Worm (Caenorhabditis elegans): ENCODE results near the gene eef-1G.

eef-1G gene

ce11 chrV:11004094-11004493 lies 38.6 kb downstream of the eef-1G start:
- TF ChIP-seq nhr-47 (tag; optimal IDR thresholded peaks at IDR 0.05) (peak; percentile 12), dsc-1 (tag; optimal IDR thresholded peaks at IDR 0.05) (peak; percentile 92), tlp-1 (tag; optimal IDR thresholded peaks at IDR 0.05) (no peak)

ce11 chrV:11007651-11008050 lies 42.1 kb downstream of the eef-1G start:
- TF ChIP-seq blmp-1 (tag; optimal IDR thresholded peaks at IDR 0.05), result peak; percentile 5
- TF ChIP-seq elt-2 (tag; optimal IDR thresholded peaks at IDR 0.05), result peak; percentile 62
- no peak for TF ChIP-seq nhr-11 (tag; optimal IDR thresholded peaks at IDR 0.05)

DNA sequence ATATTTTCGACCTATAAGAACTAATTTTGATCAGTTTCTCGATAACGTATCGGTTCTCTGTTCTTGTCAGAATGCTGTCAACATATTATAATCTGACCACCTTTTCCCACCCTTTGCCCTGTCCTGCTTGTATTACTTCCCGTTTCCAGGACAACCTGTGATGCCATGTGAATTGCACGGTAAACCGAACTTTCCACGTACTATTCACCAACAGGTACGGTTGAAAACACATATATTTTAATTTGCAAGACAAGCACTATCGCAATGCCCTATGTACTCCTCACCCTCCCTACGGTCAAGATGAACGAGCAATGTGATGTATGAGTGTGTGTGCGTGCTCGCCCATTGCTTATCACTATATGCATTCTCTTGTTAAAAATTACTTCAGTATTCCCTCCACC lies 43.6 kb downstream of the eef-1G start:
- TF ChIP-seq elt-2 (tag; optimal IDR thresholded peaks at IDR 0.05), result peak; percentile 71
- peak; percentile 11 for TF ChIP-seq jun-1 (tag; optimal IDR thresholded peaks at IDR 0.05)
- TF ChIP-seq ztf-4 (tag; optimal IDR thresholded peaks at IDR 0.05), result no peak
- TF ChIP-seq mdl-1 (tag; optimal IDR thresholded peaks at IDR 0.05), result no peak
- TF ChIP-seq tbx-2 (tag; optimal IDR thresholded peaks at IDR 0.05), result no peak
- no peak for TF ChIP-seq efl-1 (optimal IDR thresholded peaks at IDR 0.05)
- TF ChIP-seq efl-1 (GFP tag; optimal IDR thresholded peaks at IDR 0.05 in 1 of 2), result peak in 1 of 2 experiments; percentile 82
- no peak for TF ChIP-seq snu-23 (GFP tag; optimal IDR thresholded peaks at IDR 0.05)
- no peak for TF ChIP-seq blmp-1 (tag; optimal IDR thresholded peaks at IDR 0.05)
- no peak for TF ChIP-seq elt-3 (tag; optimal IDR thresholded peaks at IDR 0.05)
- TF ChIP-seq sup-37 (GFP tag; optimal IDR thresholded peaks at IDR 0.05), result no peak

DNA sequence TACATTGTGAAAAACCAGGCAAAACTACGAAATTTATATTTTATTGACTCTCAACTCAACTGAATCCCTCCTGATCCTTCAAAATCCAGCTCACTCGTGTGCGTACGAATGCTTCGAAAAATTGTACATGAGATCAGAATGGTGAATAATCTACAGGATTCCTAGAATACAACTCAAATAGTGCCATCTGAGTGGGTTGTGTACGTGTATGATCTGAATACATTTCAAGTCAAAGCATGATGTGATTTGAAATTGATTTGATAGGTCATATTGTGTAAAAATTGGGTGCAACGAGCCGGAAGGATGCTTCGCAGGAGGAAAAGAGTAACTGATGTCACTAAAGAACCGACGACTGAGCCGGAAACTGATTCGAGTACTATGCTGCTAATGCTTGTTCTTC lies 45.2 kb downstream of the eef-1G start:
- TF ChIP-seq unc-98 (GFP tag; IDR thresholded peaks at IDR 0.05) (no peak), nhr-47 (tag; optimal IDR thresholded peaks at IDR 0.05) (peak; percentile 39), fkh-8 (tag; optimal IDR thresholded peaks at IDR 0.05) (peak; percentile 78), egl-13 (tag; optimal IDR thresholded peaks at IDR 0.05) (peak; percentile 23), nhr-71 (tag; optimal IDR thresholded peaks at IDR 0.05) (peak; percentile 32), sox-4 (tag; optimal IDR thresholded peaks at IDR 0.05) (peak; percentile 54), jun-1 (tag; optimal IDR thresholded peaks at IDR 0.05) (no peak), unc-130 (tag; optimal IDR thresholded peaks at IDR 0.05) (no peak), sup-37 (GFP tag; optimal IDR thresholded peaks at IDR 0.05) (no peak), grh-1 (GFP tag; IDR thresholded peaks at IDR 0.05) (no peak), ceh-63 (GFP tag; optimal IDR thresholded peaks at IDR 0.05) (no peak), lin-14 (GFP tag; optimal IDR thresholded peaks at IDR 0.05) (peak; percentile 4), ceh-82 (tag; optimal IDR thresholded peaks at IDR 0.05) (no peak), fkh-4 (tag; optimal IDR thresholded peaks at IDR 0.05; ENCODE audit: borderline replicate concordance) (no peak), ama-1 (optimal IDR thresholded peaks at IDR 0.05) (no peak), ets-5 (GFP tag; IDR thresholded peaks at IDR 0.05) (no peak), aha-1 (tag; optimal IDR thresholded peaks at IDR 0.05) (no peak), ces-1 (GFP tag; optimal IDR thresholded peaks at IDR 0.05) (no peak), tbx-2 (tag; optimal IDR thresholded peaks at IDR 0.05) (no peak)

DNA sequence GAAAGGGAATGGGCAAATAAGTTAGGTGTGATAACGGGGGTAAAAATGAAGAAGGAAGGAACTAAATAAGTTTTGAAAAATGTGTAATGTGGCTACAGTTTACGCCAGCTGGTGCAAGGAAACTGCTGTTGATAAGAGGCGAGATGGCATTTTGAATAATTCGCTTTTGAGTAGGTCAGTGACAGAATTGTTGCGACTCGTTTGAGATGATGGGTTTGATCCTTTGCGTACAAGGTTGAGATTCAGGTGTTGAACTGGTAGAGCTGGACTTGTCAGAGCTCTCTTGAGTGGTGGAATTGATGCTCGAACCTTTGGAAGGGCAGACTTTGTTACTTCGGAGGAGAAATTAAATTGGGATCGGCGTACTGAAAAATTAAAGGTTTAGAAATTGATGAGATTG lies 46.3 kb downstream of the eef-1G start:
- TF ChIP-seq snu-23 (GFP tag; optimal IDR thresholded peaks at IDR 0.05) (no peak), efl-1 (optimal IDR thresholded peaks at IDR 0.05) (no peak), efl-1 (GFP tag; optimal IDR thresholded peaks at IDR 0.05 in 1 of 2) (peak in 1 of 2 experiments; percentile 90)

- TF ChIP-seq nhr-12 (tag; optimal IDR thresholded peaks at IDR 0.05), result no peak
- no peak for TF ChIP-seq mep-1 (tag; optimal IDR thresholded peaks at IDR 0.05)
- no peak for TF ChIP-seq F16B12.6 (tag; optimal IDR thresholded peaks at IDR 0.05)
- no peak for TF ChIP-seq unc-130 (tag; optimal IDR thresholded peaks at IDR 0.05)
- no peak for TF ChIP-seq dpl-1 (GFP tag; optimal IDR thresholded peaks at IDR 0.05)
- TF ChIP-seq nhr-19 (GFP tag; conservative IDR thresholded peaks at IDR 0.05), result no peak
- TF ChIP-seq elt-2 (tag; optimal IDR thresholded peaks at IDR 0.05), result no peak
- no peak for TF ChIP-seq ceh-88 (GFP tag; IDR thresholded peaks at IDR 0.05)
- no peak for TF ChIP-seq grh-1 (GFP tag; IDR thresholded peaks at IDR 0.05)
- no peak for TF ChIP-seq ceh-63 (GFP tag; optimal IDR thresholded peaks at IDR 0.05)
- peak; percentile 68 for TF ChIP-seq nhr-85 (tag)
- no peak for TF ChIP-seq zip-4 (GFP tag; optimal IDR thresholded peaks at IDR 0.05)
- no peak for TF ChIP-seq lir-3 (tag; optimal IDR thresholded peaks at IDR 0.05; ENCODE audit: poor library complexity)
- no peak for TF ChIP-seq C16A3.4 (tag; optimal IDR thresholded peaks at IDR 0.05)
- TF ChIP-seq egl-13 (tag; optimal IDR thresholded peaks at IDR 0.05), result no peak
- TF ChIP-seq efl-3 (GFP tag; optimal IDR thresholded peaks at IDR 0.05), result no peak
- no peak for TF ChIP-seq snpc-4 (tag; optimal IDR thresholded peaks at IDR 0.05)
- TF ChIP-seq nhr-47 (tag; optimal IDR thresholded peaks at IDR 0.05), result peak; percentile 38
- no peak for TF ChIP-seq ces-1 (GFP tag; optimal IDR thresholded peaks at IDR 0.05)
- no peak for TF ChIP-seq egl-27 (tag; optimal IDR thresholded peaks at IDR 0.05)
- peak; percentile 35 for TF ChIP-seq nhr-71 (tag; optimal IDR thresholded peaks at IDR 0.05)
- TF ChIP-seq efl-1 (optimal IDR thresholded peaks at IDR 0.05), result no peak
- peak in 1 of 2 experiments; percentile 24 for TF ChIP-seq efl-1 (GFP tag; optimal IDR thresholded peaks at IDR 0.05 in 1 of 2)
Observed at ce11 chrV:11012419-11012818, 46.9 kb downstream of the eef-1G start, which contains the start of gene C13G3.1. Gene C13G3.1, minus strand, starts transcription at chrV:11012465.

Measured in whole organism, L1 larva.